Fruit fly (Drosophila melanogaster): ENCODE measurements around the gene Edem2.

The Edem2 gene

dm6 chr2L:13164994-13165801 is 26.8 kb upstream of the Edem2 start, which contains the start of gene Sirt1:
Gene Sirt1 (plus strand): TSS chr2L:13165564.
- TF ChIP-seq HLH106 (tag; optimal IDR thresholded peaks at IDR 0.05), result peak; percentile 94
- no peak for TF ChIP-seq psq (GFP tag; optimal IDR thresholded peaks at IDR 0.05)
- peak; percentile 59 for TF ChIP-seq fru (GFP tag; optimal IDR thresholded peaks at IDR 0.05)
- no peak for TF ChIP-seq GATAd (GFP tag; optimal IDR thresholded peaks at IDR 0.05)
- peak; percentile 49 for TF ChIP-seq Hr83 (GFP tag; optimal IDR thresholded peaks at IDR 0.05; ENCODE audit: poor library complexity, severe bottlenecking)
- TF ChIP-seq rgr (GFP tag; optimal IDR thresholded peaks at IDR 0.05), result peak; percentile 84
- TF ChIP-seq woc (GFP tag; optimal IDR thresholded peaks at IDR 0.05), result peak; percentile 82
- TF ChIP-seq br (GFP tag; optimal IDR thresholded peaks at IDR 0.05), result peak; percentile 30
- TF ChIP-seq Jra (GFP tag; optimal IDR thresholded peaks at IDR 0.05), result peak; percentile 80
- TF ChIP-seq pan (optimal IDR thresholded peaks at IDR 0.05), result no peak
- peak; percentile 81 for TF ChIP-seq CG9705 (GFP tag; optimal IDR thresholded peaks at IDR 0.05)
- TF ChIP-seq foxo (GFP tag; optimal IDR thresholded peaks at IDR 0.05), result peak in 1 of 2 experiments; percentile 92
- TF ChIP-seq OdsH (GFP tag; optimal IDR thresholded peaks at IDR 0.05), result peak; percentile 76
- TF ChIP-seq CrebA (GFP tag; optimal IDR thresholded peaks at IDR 0.05; ENCODE audit: borderline replicate concordance), result no peak
- TF ChIP-seq sv (GFP tag; optimal IDR thresholded peaks at IDR 0.05), result peak; percentile 32
- TF ChIP-seq dsf (GFP tag; optimal IDR thresholded peaks at IDR 0.05; ENCODE audit: borderline replicate concordance), result peak; percentile 51
- TF ChIP-seq Sp1 (GFP tag; optimal IDR thresholded peaks at IDR 0.05), result peak; percentile 89
- TF ChIP-seq h (GFP tag; optimal IDR thresholded peaks at IDR 0.05), result peak; percentile 69
- peak; percentile 87 for TF ChIP-seq dmrt93B (GFP tag; optimal IDR thresholded peaks at IDR 0.05)
- TF ChIP-seq brk (GFP tag; optimal IDR thresholded peaks at IDR 0.05), result no peak
- peak; percentile 15 for TF ChIP-seq CG32264 (GFP tag; optimal IDR thresholded peaks at IDR 0.05)
- peak; percentile 66 for TF ChIP-seq ey (GFP tag; optimal IDR thresholded peaks at IDR 0.05)
- TF ChIP-seq Rel (GFP tag; optimal IDR thresholded peaks at IDR 0.05), result no peak
- peak; percentile 98 for TF ChIP-seq Rel (tag; optimal IDR thresholded peaks at IDR 0.05)
- peak; percentile 27 for TF ChIP-seq Hnf4 (GFP tag; optimal IDR thresholded peaks at IDR 0.05)
- TF ChIP-seq Dfd (GFP tag; optimal IDR thresholded peaks at IDR 0.05), result no peak
- TF ChIP-seq sage (GFP tag; optimal IDR thresholded peaks at IDR 0.05), result peak; percentile 5

- TF ChIP-seq psq (GFP tag; optimal IDR thresholded peaks at IDR 0.05), result peak; percentile 99
- peak; percentile 50 for TF ChIP-seq Dif (GFP tag; optimal IDR thresholded peaks at IDR 0.05; ENCODE audit: partially characterized antibody)
- peak in 1 of 2 experiments; percentile 9 for TF ChIP-seq dl (GFP tag; optimal IDR thresholded peaks at IDR 0.05; ENCODE audit: insufficient read depth in 1 of 2, partially characterized antibody in 2 of 2)
- no peak for TF ChIP-seq fru (GFP tag; optimal IDR thresholded peaks at IDR 0.05)
- TF ChIP-seq OdsH (GFP tag; optimal IDR thresholded peaks at IDR 0.05), result no peak
Observed at dm6 chr2L:13165802-13166347, 26.1 kb upstream of the Edem2 start, which contains the start of gene DnaJ-H. Gene DnaJ-H (minus strand): TSS chr2L:13166072.

- TF ChIP-seq brk (GFP tag; optimal IDR thresholded peaks at IDR 0.05), result no peak
- TF ChIP-seq CrebA (GFP tag; optimal IDR thresholded peaks at IDR 0.05; ENCODE audit: borderline replicate concordance), result no peak
- TF ChIP-seq Vsx2 (GFP tag; optimal IDR thresholded peaks at IDR 0.05; ENCODE audit: partially characterized antibody), result no peak
- no peak for TF ChIP-seq CG32264 (GFP tag; optimal IDR thresholded peaks at IDR 0.05)
- no peak for TF ChIP-seq h (GFP tag; optimal IDR thresholded peaks at IDR 0.05)
- TF ChIP-seq lola (GFP tag; optimal IDR thresholded peaks at IDR 0.05), result no peak
- no peak for TF ChIP-seq Dfd (GFP tag; optimal IDR thresholded peaks at IDR 0.05)
- no peak for TF ChIP-seq Jra (GFP tag; optimal IDR thresholded peaks at IDR 0.05)
- TF ChIP-seq tai (GFP tag; optimal IDR thresholded peaks at IDR 0.05), result no peak
- TF ChIP-seq Rel (GFP tag; optimal IDR thresholded peaks at IDR 0.05), result no peak
- no peak for TF ChIP-seq Rel (tag; optimal IDR thresholded peaks at IDR 0.05)
- TF ChIP-seq Myc (optimal IDR thresholded peaks at IDR 0.05), result no peak
- TF ChIP-seq Mio (GFP tag; optimal IDR thresholded peaks at IDR 0.05), result no peak
- TF ChIP-seq CG9705 (GFP tag; optimal IDR thresholded peaks at IDR 0.05), result no peak
- no peak for TF ChIP-seq HLH106 (tag; optimal IDR thresholded peaks at IDR 0.05)
- no peak for TF ChIP-seq N (GFP tag; optimal IDR thresholded peaks at IDR 0.05)
- no peak for TF ChIP-seq OdsH (GFP tag; optimal IDR thresholded peaks at IDR 0.05)
- no peak for TF ChIP-seq fru (GFP tag; optimal IDR thresholded peaks at IDR 0.05)
- TF ChIP-seq pan (optimal IDR thresholded peaks at IDR 0.05), result no peak
- no peak for TF ChIP-seq woc (GFP tag; optimal IDR thresholded peaks at IDR 0.05)
- TF ChIP-seq rgr (GFP tag; optimal IDR thresholded peaks at IDR 0.05), result no peak
Observed at dm6 chr2L:13176123-13176522, 15.9 kb upstream of the Edem2 start, which contains the start of gene CG43925. Gene CG43925 (plus strand): TSS chr2L:13176423.

Data from whole organism, wandering third instar larva.